Worm (Caenorhabditis elegans): ENCODE results near the gene ddb-1.

DNA sequence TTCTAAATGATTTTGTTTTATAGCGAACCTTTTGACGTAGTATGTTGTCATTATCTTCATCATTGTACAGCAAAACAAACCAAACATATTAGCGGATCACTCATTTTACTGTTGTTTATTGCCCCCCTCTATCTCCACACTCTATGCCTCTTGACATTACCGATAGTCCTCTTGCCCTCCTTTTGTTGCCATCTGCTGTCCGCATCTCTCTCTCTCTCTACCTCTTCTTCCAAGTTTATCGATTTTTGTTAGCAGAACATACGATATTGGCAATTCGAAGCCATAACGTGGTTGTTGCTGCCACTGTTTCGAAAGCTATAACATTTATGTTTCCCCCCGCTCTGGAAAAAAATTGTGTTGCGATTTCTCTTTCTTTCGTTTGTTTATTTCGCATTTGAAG is 37.0 kb upstream of the ddb-1 start:
- TF ChIP-seq pros-1 (tag; optimal IDR thresholded peaks at IDR 0.05) = no peak
- no peak for TF ChIP-seq fkh-10 (GFP tag; optimal IDR thresholded peaks at IDR 0.05)
- TF ChIP-seq ceh-6 (GFP tag; optimal IDR thresholded peaks at IDR 0.05) = no peak
- TF ChIP-seq pag-3 (tag; optimal IDR thresholded peaks at IDR 0.05; ENCODE audit: borderline replicate concordance) = no peak
- TF ChIP-seq T23F11.4 (GFP tag; optimal IDR thresholded peaks at IDR 0.05) = no peak
- no peak for TF ChIP-seq hlh-13 (GFP tag; optimal IDR thresholded peaks at IDR 0.05)
- no peak for TF ChIP-seq ceh-24 (tag; optimal IDR thresholded peaks at IDR 0.05)
- no peak for TF ChIP-seq K09A11.1 (tag; optimal IDR thresholded peaks at IDR 0.05; ENCODE audit: insufficient read depth)
- no peak for TF ChIP-seq ahr-1 (tag; optimal IDR thresholded peaks at IDR 0.05)
- TF ChIP-seq hlh-15 (tag; optimal IDR thresholded peaks at IDR 0.05) = no peak
- no peak for TF ChIP-seq sox-2 (GFP tag; IDR thresholded peaks at IDR 0.05)
- no peak for TF ChIP-seq zip-5 (tag; optimal IDR thresholded peaks at IDR 0.05)
- no peak for TF ChIP-seq ceh-34 (tag; optimal IDR thresholded peaks at IDR 0.05)
